Worm (Caenorhabditis elegans): Measurements from ENCODE around the gene F37C12.10.

F37C12.10 gene

ce11 chrIII:7207903-7208497 lies 19.8 kb upstream of the F37C12.10 start, which contains the start of gene rpl-6 (continued):
- 0 out of 2 replicates have a peak, but pooled peaks have one; percentile 17 for TF ChIP-seq lim-7 (GFP tag; IDR thresholded peaks at IDR 0.05)
- TF ChIP-seq nhr-6 (tag; optimal IDR thresholded peaks at IDR 0.05) = peak; percentile 90
- TF ChIP-seq mxl-2 (GFP tag; conservative IDR thresholded peaks at IDR 0.05) = no peak
- no peak for TF ChIP-seq aly-2 (tag; optimal IDR thresholded peaks at IDR 0.05)
- TF ChIP-seq php-3 (GFP tag; IDR thresholded peaks at IDR 0.05) = no peak

- TF ChIP-seq pha-4 (GFP tag; IDR thresholded peaks at IDR 0.05) (no peak), pha-4 (tag; optimal IDR thresholded peaks at IDR 0.05) (no peak), ama-1 (optimal IDR thresholded peaks at IDR 0.05) (no peak), lin-15B (tag; optimal IDR thresholded peaks at IDR 0.05) (no peak), aha-1 (tag) (peak; percentile 95), pqm-1 (tag; optimal IDR thresholded peaks at IDR 0.05) (no peak), F26F4.8 (GFP tag; conservative IDR thresholded peaks at IDR 0.05) (no peak), sdz-12 (GFP tag; optimal IDR thresholded peaks at IDR 0.05) (no peak), spr-1 (tag; optimal IDR thresholded peaks at IDR 0.05) (no peak), set-16 (GFP tag; IDR thresholded peaks at IDR 0.05) (no peak), nhr-77 (tag; optimal IDR thresholded peaks at IDR 0.05) (no peak), Y5F2A.4 (GFP tag; optimal IDR thresholded peaks at IDR 0.05) (no peak), gei-8 (GFP tag; optimal IDR thresholded peaks at IDR 0.05) (no peak), tra-1 (GFP tag; IDR thresholded peaks at IDR 0.05) (0 out of 2 replicates have a peak, but pooled peaks have one; percentile 37), mxl-3 (GFP tag; optimal IDR thresholded peaks at IDR 0.05) (peak; percentile 37), zfp-2 (tag; optimal IDR thresholded peaks at IDR 0.05) (no peak), nhr-11 (tag; optimal IDR thresholded peaks at IDR 0.05) (no peak), mxl-2 (GFP tag; conservative IDR thresholded peaks at IDR 0.05) (no peak), ceh-62 (tag; optimal IDR thresholded peaks at IDR 0.05) (no peak), F49E8.2 (tag; optimal IDR thresholded peaks at IDR 0.05; ENCODE audit: borderline replicate concordance) (no peak), hif-1 (tag; optimal IDR thresholded peaks at IDR 0.05) (no peak), dpl-1 (GFP tag; optimal IDR thresholded peaks at IDR 0.05) (peak; percentile 7), attf-4 (tag; optimal IDR thresholded peaks at IDR 0.05) (no peak), nhr-10 (tag; optimal IDR thresholded peaks at IDR 0.05) (no peak), nhr-28 (tag; optimal IDR thresholded peaks at IDR 0.05) (peak; percentile 66), lsy-2 (tag; optimal IDR thresholded peaks at IDR 0.05) (peak in 1 of 2 experiments; percentile 49), T26A8.4 (GFP tag; IDR thresholded peaks at IDR 0.05) (no peak), egl-43 (GFP tag; IDR thresholded peaks at IDR 0.05) (no peak), ceh-44 (GFP tag; IDR thresholded peaks at IDR 0.05) (no peak), nhr-111 (GFP tag; optimal IDR thresholded peaks at IDR 0.05) (no peak), dve-1 (tag; optimal IDR thresholded peaks at IDR 0.05; ENCODE audit: insufficient read depth) (no peak), ctbp-1 (GFP tag; IDR thresholded peaks at IDR 0.05) (no peak), dmd-9 (GFP tag; IDR thresholded peaks at IDR 0.05) (no peak), fkh-10 (GFP tag; optimal IDR thresholded peaks at IDR 0.05) (no peak), nhr-6 (tag; optimal IDR thresholded peaks at IDR 0.05) (no peak), lin-29 (GFP tag; IDR thresholded peaks at IDR 0.05) (no peak), nhr-42 (GFP tag; IDR thresholded peaks at IDR 0.05) (no peak), zip-11 (GFP tag; IDR thresholded peaks at IDR 0.05) (no peak), ceh-32 (tag; optimal IDR thresholded peaks at IDR 0.05; ENCODE audit: poor library complexity) (no peak), Y75B8A.6 (GFP tag; IDR thresholded peaks at IDR 0.05) (no peak), spr-3 (GFP tag; optimal IDR thresholded peaks at IDR 0.05) (no peak), mes-2 (tag; optimal IDR thresholded peaks at IDR 0.05; ENCODE audit: poor library complexity, severe bottlenecking) (no peak), lin-13 (GFP tag; optimal IDR thresholded peaks at IDR 0.05) (no peak), ztf-11 (tag; optimal IDR thresholded peaks at IDR 0.05) (no peak), cey-2 (tag; optimal IDR thresholded peaks at IDR 0.05; ENCODE audit: borderline replicate concordance, insufficient read depth) (peak; percentile 73)
Measured at ce11 chrIII:7203130-7203775, 15.1 kb upstream of the F37C12.10 start.
